Worm (Caenorhabditis elegans) whole organism, L4 larva: ENCODE measurements around the gene T04H1.12.

Source experiments
- F10B5.3 ChIP-seq: sonication (generic microtip); optimal IDR thresholded peaks from 2 replicates; lab custom pipeline; 2016; ENCODE audit warnings: mild to moderate bottlenecking, missing genetic modification characterization, missing compliant biosample characterization
- F26F4.8 ChIP-seq: fragments of 200-800 bp; sonication (Bioruptor generic); conservative IDR thresholded peaks from 2 replicates; pipeline ENCODE4 v1.3.6; 2022; ENCODE audit warnings: missing genetic modification characterization, missing compliant biosample characterization
- F44E2.7 ChIP-seq: fragments of 200-800 bp; sonication (Bioruptor generic); IDR thresholded peaks from 2 replicates; pipeline ENCODE4 v2.1.2; 2022; ENCODE audit warnings: missing genetic modification characterization, missing compliant biosample characterization
- F49E8.2 ChIP-seq: sonication (generic microtip); optimal IDR thresholded peaks from 2 replicates; lab custom pipeline; 2016; ENCODE audit warnings: missing compliant biosample characterization, mild to moderate bottlenecking, missing genetic modification characterization, borderline replicate concordance
- Y105C5A.15 ChIP-seq: fragments of 200-800 bp; sonication (Bioruptor generic); IDR thresholded peaks from 2 replicates; pipeline ENCODE4 v1.3.6; 2022; ENCODE audit warnings: missing genetic modification characterization, missing compliant biosample characterization
- Y48G9A.11 ChIP-seq: fragments of 200-800 bp; sonication (Bioruptor generic); IDR thresholded peaks from 2 replicates; pipeline ENCODE4 v1.3.6; 2022; ENCODE audit warnings: missing genetic modification reagents, missing genetic modification characterization, missing compliant biosample characterization
- Y5F2A.4 ChIP-seq: fragments of 200-800 bp; sonication (Bioruptor generic); optimal IDR thresholded peaks from 2 replicates; lab custom pipeline; 2018; ENCODE audit warnings: mild to moderate bottlenecking, missing genetic modification characterization, missing compliant biosample characterization
- Y75B8A.6 ChIP-seq: fragments of 200-800 bp; sonication (Bioruptor generic); IDR thresholded peaks from 2 replicates; pipeline ENCODE4 v1.3.6; 2022; ENCODE audit warnings: missing genetic modification reagents, missing genetic modification characterization, missing compliant biosample characterization
- ZK546.5 ChIP-seq, 2 experiments: sonication (generic microtip); optimal IDR thresholded peaks; 2 replicates each; lab custom pipeline; 2017; ENCODE audit warnings: missing biosample characterization in 2 of 2, missing genetic modification characterization in 2 of 2
- aly-2 ChIP-seq: sonication (generic microtip); optimal IDR thresholded peaks from 2 replicates; lab custom pipeline; 2018; ENCODE audit warnings: missing biosample characterization, missing genetic modification characterization
- ceh-32 ChIP-seq: sonication (generic microtip); optimal IDR thresholded peaks from 2 replicates; lab custom pipeline; 2016; ENCODE audit warnings: mild to moderate bottlenecking, missing genetic modification characterization, missing compliant biosample characterization; ENCODE audit not compliant: poor library complexity
- ces-1 ChIP-seq: fragments of 150-350 bp; sonication (generic microtip); optimal IDR thresholded peaks from 4 replicates; lab custom pipeline; 2014; ENCODE audit warnings: missing biosample characterization, missing genetic modification reagents, missing genetic modification characterization
- ctbp-1 ChIP-seq: fragments of 200-800 bp; sonication (Bioruptor generic); IDR thresholded peaks from 2 replicates; pipeline ENCODE4 v1.3.6; 2022; ENCODE audit warnings: missing genetic modification reagents, missing genetic modification characterization, missing compliant biosample characterization
- daf-16 ChIP-seq, 3 experiments: sonication (generic microtip); optimal IDR thresholded peaks; 2 replicates each; lab custom pipeline; 2016 to 2017; ENCODE audit warnings: missing genetic modification characterization in 3 of 3, missing genetic modification reagents in 3 of 3, mild to moderate bottlenecking in 2 of 3, missing compliant biosample characterization in 2 of 3, missing biosample characterization in 1 of 3, moderate library complexity in 1 of 3
- daf-19 ChIP-seq: fragments of 200-800 bp; sonication (Bioruptor generic); conservative IDR thresholded peaks from 2 replicates; pipeline ENCODE4 v1.3.6; 2022; ENCODE audit warnings: missing genetic modification characterization, missing compliant biosample characterization
- daf-8 ChIP-seq: fragments of 200-800 bp; sonication (Bioruptor generic); IDR thresholded peaks from 2 replicates; pipeline ENCODE4 v1.3.6; 2022; ENCODE audit warnings: missing genetic modification characterization, missing compliant biosample characterization
- dmd-6 ChIP-seq: fragments of 200-800 bp; sonication (Bioruptor generic); IDR thresholded peaks from 2 replicates; pipeline ENCODE4 v1.3.6; 2022; ENCODE audit warnings: missing genetic modification reagents, missing genetic modification characterization, missing compliant biosample characterization
- dpl-1 ChIP-seq: fragments of 150-350 bp; optimal IDR thresholded peaks from 2 replicates; lab custom pipeline; 2014; ENCODE audit warnings: missing biosample characterization, missing genetic modification reagents, missing genetic modification characterization
- dve-1 ChIP-seq: sonication (generic microtip); optimal IDR thresholded peaks from 2 replicates; lab custom pipeline; 2017; ENCODE audit warnings: antibody characterized with exemption, mild to moderate bottlenecking, missing genetic modification characterization, missing compliant biosample characterization; ENCODE audit not compliant: insufficient read depth
- fkh-10 ChIP-seq: fragments of 150-350 bp; optimal IDR thresholded peaks from 2 replicates; lab custom pipeline; 2014; ENCODE audit warnings: missing biosample characterization, missing genetic modification reagents, missing genetic modification characterization
- gei-8 ChIP-seq: fragments of 200-800 bp; sonication (Bioruptor generic); optimal IDR thresholded peaks from 2 replicates; lab custom pipeline; 2018; ENCODE audit warnings: mild to moderate bottlenecking, missing genetic modification characterization, missing compliant biosample characterization
- hlh-11 ChIP-seq: fragments of 200-800 bp; sonication (Bioruptor generic); optimal IDR thresholded peaks from 2 replicates; lab custom pipeline; 2018; ENCODE audit warnings: mild to moderate bottlenecking, missing genetic modification characterization, missing compliant biosample characterization
- hmg-1.1 ChIP-seq: fragments of 200-800 bp; sonication (Bioruptor generic); IDR thresholded peaks from 2 replicates; pipeline ENCODE4 v1.3.6; 2022; ENCODE audit warnings: missing genetic modification reagents, missing genetic modification characterization, missing compliant biosample characterization
- lim-7 ChIP-seq: fragments of 200-800 bp; sonication (Bioruptor generic); IDR thresholded peaks from 2 replicates; pipeline ENCODE4 v1.3.6; 2022; ENCODE audit warnings: missing genetic modification characterization, missing compliant biosample characterization
- lin-38 ChIP-seq: fragments of 200-800 bp; sonication (Bioruptor generic); IDR thresholded peaks from 2 replicates; pipeline ENCODE4 v1.3.6; 2022; ENCODE audit warnings: missing genetic modification reagents, missing genetic modification characterization, missing compliant biosample characterization
- lir-3 ChIP-seq: sonication (generic microtip); optimal IDR thresholded peaks from 2 replicates; lab custom pipeline; 2016; ENCODE audit warnings: mild to moderate bottlenecking, missing genetic modification characterization, missing compliant biosample characterization
- mes-2 ChIP-seq: sonication (generic microtip); optimal IDR thresholded peaks from 2 replicates; lab custom pipeline; 2016; ENCODE audit warnings: missing genotype, mild to moderate bottlenecking, missing genetic modification characterization, missing compliant biosample characterization; ENCODE audit not compliant: poor library complexity, severe bottlenecking
- mxl-3 ChIP-seq: fragments of 200-800 bp; sonication (Bioruptor generic); optimal IDR thresholded peaks from 2 replicates; lab custom pipeline; 2018; ENCODE audit warnings: mild to moderate bottlenecking, missing genetic modification characterization, missing compliant biosample characterization
- nhr-10 ChIP-seq: fragments of 150-350 bp; optimal IDR thresholded peaks from 2 replicates; lab custom pipeline; 2014; ENCODE audit warnings: missing biosample characterization, missing genetic modification characterization
- nhr-102 ChIP-seq: sonication (generic microtip); optimal IDR thresholded peaks from 2 replicates; lab custom pipeline; 2016; ENCODE audit warnings: mild to moderate bottlenecking, missing genetic modification characterization, moderate library complexity, missing compliant biosample characterization
- nhr-11 ChIP-seq: fragments of 150-350 bp; optimal IDR thresholded peaks from 2 replicates; lab custom pipeline; 2014; ENCODE audit warnings: missing biosample characterization, missing genetic modification characterization
- nhr-237 ChIP-seq: sonication (generic microtip); optimal IDR thresholded peaks from 2 replicates; lab custom pipeline; 2017; ENCODE audit warnings: missing biosample characterization, missing genetic modification characterization
- nhr-28 ChIP-seq: fragments of 150-350 bp; optimal IDR thresholded peaks from 2 replicates; lab custom pipeline; 2014; ENCODE audit warnings: missing biosample characterization, missing genetic modification characterization
- nhr-76 ChIP-seq: fragments of 150-350 bp; optimal IDR thresholded peaks from 2 replicates; lab custom pipeline; 2014; ENCODE audit warnings: missing biosample characterization, missing genetic modification characterization
- nhr-77 ChIP-seq: fragments of 150-350 bp; optimal IDR thresholded peaks from 2 replicates; lab custom pipeline; 2014; ENCODE audit warnings: missing biosample characterization, missing genetic modification characterization
- php-3 ChIP-seq: fragments of 200-800 bp; sonication (Bioruptor generic); IDR thresholded peaks from 2 replicates; pipeline ENCODE4 v1.3.6; 2022; ENCODE audit warnings: missing genetic modification reagents, missing genetic modification characterization, missing compliant biosample characterization
- rbr-2 ChIP-seq: sonication (generic microtip); optimal IDR thresholded peaks from 2 replicates; lab custom pipeline; 2016; ENCODE audit warnings: missing genotype, missing genetic modification characterization, missing compliant biosample characterization
- saeg-2 ChIP-seq: fragments of 200-800 bp; sonication (Bioruptor generic); IDR thresholded peaks from 2 replicates; pipeline ENCODE4 v1.3.6; 2022; ENCODE audit warnings: missing genetic modification reagents, missing genetic modification characterization, missing compliant biosample characterization
- sdz-12 ChIP-seq: fragments of 200-800 bp; sonication (Bioruptor generic); optimal IDR thresholded peaks from 2 replicates; lab custom pipeline; 2018; ENCODE audit warnings: mild to moderate bottlenecking, missing genetic modification characterization, missing compliant biosample characterization
- snpc-1.2 ChIP-seq: fragments of 200-800 bp; sonication (Bioruptor generic); IDR thresholded peaks from 2 replicates; pipeline ENCODE4 v1.3.6; 2022; ENCODE audit warnings: missing genetic modification reagents, missing genetic modification characterization, missing compliant biosample characterization
- snpc-4 ChIP-seq: fragments of 150-350 bp; optimal IDR thresholded peaks from 2 replicates; lab custom pipeline; 2014; ENCODE audit warnings: missing biosample characterization, missing genetic modification characterization
- tra-1 ChIP-seq: fragments of 200-800 bp; sonication (Bioruptor generic); IDR thresholded peaks from 2 replicates; pipeline ENCODE4 v1.3.6; 2022; ENCODE audit warnings: missing genetic modification reagents, missing genetic modification characterization, missing compliant biosample characterization
- unc-130 ChIP-seq: sonication (generic microtip); optimal IDR thresholded peaks from 2 replicates; lab custom pipeline; 2016; ENCODE audit warnings: missing genetic modification reagents, missing genetic modification characterization, missing compliant biosample characterization
- vab-7 ChIP-seq: fragments of 200-800 bp; sonication (Bioruptor generic); IDR thresholded peaks from 2 replicates; pipeline ENCODE4 v1.3.6; 2022; ENCODE audit warnings: missing genetic modification reagents, missing genetic modification characterization, missing compliant biosample characterization
- zfp-2 ChIP-seq: sonication (generic microtip); optimal IDR thresholded peaks from 2 replicates; lab custom pipeline; 2016; ENCODE audit warnings: mild to moderate bottlenecking, missing genetic modification characterization, missing compliant biosample characterization
- zip-11 ChIP-seq: fragments of 200-800 bp; sonication (Bioruptor generic); IDR thresholded peaks from 2 replicates; pipeline ENCODE4 v1.3.6; 2022; ENCODE audit warnings: missing genetic modification characterization, missing compliant biosample characterization
- zip-2 ChIP-seq: fragments of 150-350 bp; optimal IDR thresholded peaks from 2 replicates; lab custom pipeline; 2014; ENCODE audit warnings: missing biosample characterization, missing genetic modification characterization
- ztf-11 ChIP-seq: fragments of 150-350 bp; optimal IDR thresholded peaks from 2 replicates; lab custom pipeline; 2014; ENCODE audit warnings: missing biosample characterization, missing genetic modification characterization
- ztf-7 ChIP-seq: fragments of 150-350 bp; optimal IDR thresholded peaks from 2 replicates; lab custom pipeline; 2014; ENCODE audit warnings: missing biosample characterization, missing genetic modification characterization

The T04H1.12 gene

ce11 chrV:12299244-12299766, 43.9 kb downstream of the T04H1.12 start:
- no peak for TF ChIP-seq hmg-1.1 (GFP tag; lab: Robert Waterston, UW)
- no peak for TF ChIP-seq gei-8 (GFP tag; lab: Kevin White, UChicago)
- TF ChIP-seq snpc-4 (tag; lab: Kevin White, UChicago) = no peak
- no peak for TF ChIP-seq nhr-77 (tag; lab: Kevin White, UChicago)
- TF ChIP-seq hlh-11 (tag; lab: Kevin White, UChicago) = peak; percentile 23
- TF ChIP-seq, all 104 proteins: peak for 1

- TF ChIP-seq lim-7 (GFP tag; lab: Robert Waterston, UW) (no peak), F26F4.8 (no peak), ceh-32 (tag; lab: Kevin White, UChicago) (no peak), ctbp-1 (GFP tag; lab: Robert Waterston, UW) (no peak), zfp-2 (tag; lab: Kevin White, UChicago) (no peak), Y105C5A.15 (GFP tag; lab: Robert Waterston, UW) (no peak), F10B5.3 (no peak), hlh-11 (tag; lab: Kevin White, UChicago) (peak; percentile 84), zip-2 (tag; lab: Kevin White, UChicago) (no peak), ztf-7 (tag; lab: Kevin White, UChicago) (no peak), snpc-4 (tag; lab: Kevin White, UChicago) (no peak), ztf-11 (tag; lab: Kevin White, UChicago) (no peak), daf-19 (GFP tag; lab: Robert Waterston, UW) (0 out of 2 replicates have a peak, but pooled peaks have one; percentile 10), saeg-2 (GFP tag; lab: Robert Waterston, UW) (no peak), nhr-10 (tag; lab: Kevin White, UChicago) (no peak), fkh-10 (no peak), daf-16 (GFP tag; optimal IDR thresholded peaks at IDR 0.05; lab: Kevin White, UChicago) (no peak), daf-16 (tag; optimal IDR thresholded peaks at IDR 0.05; lab: Kevin White, UChicago) (peak; percentile 65), dve-1 (tag; lab: Kevin White, UChicago) (peak; percentile 87), mes-2 (tag; lab: Kevin White, UChicago) (peak; percentile 65), lin-38 (0 out of 2 replicates have a peak, but pooled peaks have one; percentile 6), tra-1 (GFP tag; lab: Robert Waterston, UW) (peak; percentile 42; the same call in 1 of the 2 replicates), lir-3 (no peak), F44E2.7 (no peak), nhr-76 (no peak), sdz-12 (GFP tag; lab: Kevin White, UChicago) (no peak), Y48G9A.11 (GFP tag; lab: Robert Waterston, UW) (no peak), dpl-1 (GFP tag; lab: Kevin White, UChicago) (peak; percentile 30), unc-130 (GFP tag; lab: Kevin White, UChicago) (no peak), aly-2 (tag; lab: Kevin White, UChicago) (no peak), Y75B8A.6 (no peak), ces-1 (GFP tag; lab: Kevin White, UChicago) (no peak), nhr-102 (tag; lab: Kevin White, UChicago) (peak; percentile 20), nhr-77 (tag; lab: Kevin White, UChicago) (peak; percentile 32), dmd-6 (GFP tag; lab: Robert Waterston, UW) (peak; percentile 68), zip-11 (GFP tag; lab: Robert Waterston, UW) (no peak), Y5F2A.4 (GFP tag; lab: Kevin White, UChicago) (no peak), daf-8 (GFP tag; lab: Robert Waterston, UW) (no peak), ZK546.5 (tag; optimal IDR thresholded peaks at IDR 0.05; lab: Kevin White, UChicago) (no peak), F49E8.2 (tag; lab: Kevin White, UChicago) (no peak), mxl-3 (peak; percentile 58), rbr-2 (tag; lab: Kevin White, UChicago) (peak; percentile 26), nhr-28 (tag; lab: Kevin White, UChicago) (peak; percentile 81), nhr-237 (no peak), nhr-11 (tag; lab: Kevin White, UChicago) (no peak), vab-7 (no peak), snpc-1.2 (GFP tag; lab: Robert Waterston, UW) (no peak), php-3 (GFP tag; lab: Robert Waterston, UW) (no peak)
Observed at ce11 chrV:12300166-12300565, 44.7 kb downstream of the T04H1.12 start.
